Fruit fly (Drosophila melanogaster): ENCODE data around the gene Arts.

The Arts gene

dm6 chr3L:16567495-16567894, 35.2 kb upstream of the Arts start (continued):
- no peak for TF ChIP-seq CG7786 (GFP tag; optimal IDR thresholded peaks at IDR 0.05)
- TF ChIP-seq CG3065 (GFP tag; optimal IDR thresholded peaks at IDR 0.05): peak; percentile 38
- peak; percentile 43 for TF ChIP-seq run (tag; optimal IDR thresholded peaks at IDR 0.05)
- no peak for TF ChIP-seq hth (optimal IDR thresholded peaks at IDR 0.05)
- peak; percentile 73 for TF ChIP-seq CG15601 (tag; optimal IDR thresholded peaks at IDR 0.05)
- TF ChIP-seq Vsx1 (GFP tag; optimal IDR thresholded peaks at IDR 0.05): peak; percentile 21
- no peak for TF ChIP-seq CG9609 (GFP tag; optimal IDR thresholded peaks at IDR 0.05)
- no peak for TF ChIP-seq wdn (GFP tag; IDR thresholded peaks at IDR 0.05)
- TF ChIP-seq disco-r (GFP tag; optimal IDR thresholded peaks at IDR 0.05): no peak
- TF ChIP-seq dmrt99B (tag; optimal IDR thresholded peaks at IDR 0.05): peak; percentile 77
- TF ChIP-seq Elba2 (GFP tag; optimal IDR thresholded peaks at IDR 0.05): no peak
- TF ChIP-seq ac (GFP tag; optimal IDR thresholded peaks at IDR 0.05): no peak
- TF ChIP-seq D (optimal IDR thresholded peaks at IDR 0.05): no peak
- TF ChIP-seq D (GFP tag; optimal IDR thresholded peaks at IDR 0.05): peak; percentile 72
- no peak for TF ChIP-seq CG3163 (GFP tag; optimal IDR thresholded peaks at IDR 0.05)
- TF ChIP-seq rib (GFP tag; IDR thresholded peaks at IDR 0.05): no peak
- peak; percentile 6 for TF ChIP-seq cato (GFP tag; optimal IDR thresholded peaks at IDR 0.05; ENCODE audit: borderline replicate concordance)
- TF ChIP-seq esg (GFP tag; conservative IDR thresholded peaks at IDR 0.05): 0 out of 2 replicates have a peak, but pooled peaks have one; percentile 34
- TF ChIP-seq CG3847 (GFP tag; IDR thresholded peaks at IDR 0.05): no peak
- no peak for TF ChIP-seq CG7357 (GFP tag; IDR thresholded peaks at IDR 0.05)
- peak; percentile 19 for TF ChIP-seq CG6654 (GFP tag; optimal IDR thresholded peaks at IDR 0.05)
- no peak for TF ChIP-seq ham (GFP tag; IDR thresholded peaks at IDR 0.05)
- TF ChIP-seq Doc2 (GFP tag; IDR thresholded peaks at IDR 0.05): no peak
- TF ChIP-seq CG10431 (GFP tag; optimal IDR thresholded peaks at IDR 0.05): peak; percentile 37
- TF ChIP-seq Max (GFP tag; optimal IDR thresholded peaks at IDR 0.05): peak; percentile 20
- peak; percentile 41 for TF ChIP-seq CG1602 (GFP tag; optimal IDR thresholded peaks at IDR 0.05)
- TF ChIP-seq Oaz (GFP tag; IDR thresholded peaks at IDR 0.05): peak; percentile 47; the same call in 1 of the 2 replicates
- TF ChIP-seq CG10274 (GFP tag; optimal IDR thresholded peaks at IDR 0.05): no peak
- TF ChIP-seq CG10209 (GFP tag; optimal IDR thresholded peaks at IDR 0.05): peak; percentile 52
- no peak for TF ChIP-seq Hr78 (GFP tag; optimal IDR thresholded peaks at IDR 0.05)
- no peak for TF ChIP-seq HmgD (GFP tag; optimal IDR thresholded peaks at IDR 0.05)
- peak; percentile 57; the same call in 1 of the 2 replicates for TF ChIP-seq ara (GFP tag; IDR thresholded peaks at IDR 0.05)
- TF ChIP-seq lov (optimal IDR thresholded peaks at IDR 0.05): no peak
- no peak for TF ChIP-seq lov (GFP tag; IDR thresholded peaks at IDR 0.05)
- TF ChIP-seq ewg (GFP tag; optimal IDR thresholded peaks at IDR 0.05): peak; percentile 70
- no peak for TF ChIP-seq ERR (GFP tag; optimal IDR thresholded peaks at IDR 0.05)
- TF ChIP-seq eve (GFP tag; optimal IDR thresholded peaks at IDR 0.05): peak in 1 of 2 experiments; percentile 76
- no peak for TF ChIP-seq Neu2 (GFP tag; optimal IDR thresholded peaks at IDR 0.05; ENCODE audit: borderline replicate concordance)
- TF ChIP-seq hb (GFP tag; IDR thresholded peaks at IDR 0.05; ENCODE audit: partially characterized antibody): no peak
- TF ChIP-seq NC2α (GFP tag; optimal IDR thresholded peaks at IDR 0.05): no peak
- no peak for TF ChIP-seq Lpt (GFP tag; optimal IDR thresholded peaks at IDR 0.05)
- TF ChIP-seq ems (GFP tag; optimal IDR thresholded peaks at IDR 0.05): no peak
- TF ChIP-seq emc (GFP tag; optimal IDR thresholded peaks at IDR 0.05): no peak
- TF ChIP-seq B-H1 (GFP tag; IDR thresholded peaks at IDR 0.05): peak; percentile 12; the same call in 1 of the 3 replicates
- TF ChIP-seq CG2202 (tag; optimal IDR thresholded peaks at IDR 0.05): peak; percentile 63
- TF ChIP-seq CG6254 (GFP tag; optimal IDR thresholded peaks at IDR 0.05): peak; percentile 65
- TF ChIP-seq Lhr (GFP tag; optimal IDR thresholded peaks at IDR 0.05): peak; percentile 23
- no peak for TF ChIP-seq GATAe (GFP tag; conservative IDR thresholded peaks at IDR 0.05)
- TF ChIP-seq sr (GFP tag; IDR thresholded peaks at IDR 0.05): no peak
- TF ChIP-seq pan (optimal IDR thresholded peaks at IDR 0.05): no peak
- peak in 1 of 2 experiments; percentile 67 for TF ChIP-seq pan (GFP tag; optimal IDR thresholded peaks at IDR 0.05 in 1 of 2, IDR thresholded peaks at IDR 0.05 in 1 of 2)
- no peak for TF ChIP-seq CG1832 (GFP tag; optimal IDR thresholded peaks at IDR 0.05)
- TF ChIP-seq bcd (GFP tag; optimal IDR thresholded peaks at IDR 0.05): peak; percentile 46

Measured in whole organism, embryonic.